Fruit fly (Drosophila melanogaster): Measurements from ENCODE around the gene CG33003.
A peak's percentile ranks its signal among the peaks of the same experiment; 100 is the strongest.

Gene CG33003

DNA sequence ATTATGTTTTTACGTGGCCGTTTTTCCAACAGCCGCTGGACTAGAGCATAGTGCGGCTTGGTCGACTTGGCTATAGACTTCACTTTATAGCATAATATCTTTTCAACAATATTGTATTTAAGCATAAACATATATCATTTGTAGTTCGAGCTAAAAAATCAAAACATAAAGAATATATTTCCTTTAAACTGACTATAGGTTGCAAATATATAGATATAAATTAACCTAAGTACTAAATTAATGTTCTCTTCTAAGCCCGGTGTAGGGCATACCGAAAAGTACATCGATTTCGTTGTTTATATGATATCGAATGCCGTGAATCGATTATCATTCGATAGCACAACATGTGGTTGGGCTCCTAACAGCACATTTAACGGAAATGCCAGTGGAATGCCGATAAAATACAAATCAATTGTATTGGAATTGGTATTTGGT lies 47.8 kb downstream of the CG33003 start, which contains the start of gene MFS18 (continued):
- TF ChIP-seq knrl (GFP tag; IDR thresholded peaks at IDR 0.05; ENCODE audit: partially characterized antibody) (no peak; the same call in 2 of the 3 replicates), CG7839 (tag; optimal IDR thresholded peaks at IDR 0.05) (peak; percentile 98)
